Fruit fly (Drosophila melanogaster): ENCODE results near the gene dj.

Gene dj

dm6 chr3R:7105503-7106164 lies 46.5 kb downstream of the dj start:
- TF ChIP-seq CG17385 (GFP tag; optimal IDR thresholded peaks at IDR 0.05) (no peak), wor (GFP tag; IDR thresholded peaks at IDR 0.05) (no peak), hth (optimal IDR thresholded peaks at IDR 0.05) (peak; percentile 62), BEAF-32 (GFP tag; optimal IDR thresholded peaks at IDR 0.05) (no peak), pros (GFP tag; optimal IDR thresholded peaks at IDR 0.05) (peak; percentile 90), Ets65A (GFP tag) (peak; percentile 14), Doc2 (GFP tag; IDR thresholded peaks at IDR 0.05) (no peak), Atf-2 (GFP tag; optimal IDR thresholded peaks at IDR 0.05) (no peak), hb (GFP tag; IDR thresholded peaks at IDR 0.05; ENCODE audit: partially characterized antibody) (no peak), CG10654 (GFP tag; optimal IDR thresholded peaks at IDR 0.05) (no peak), mld (GFP tag; IDR thresholded peaks at IDR 0.05; ENCODE audit: partially characterized antibody) (no peak), CG8944 (GFP tag; optimal IDR thresholded peaks at IDR 0.05) (no peak), lola (GFP tag; optimal IDR thresholded peaks at IDR 0.05) (no peak), CG13894 (tag; optimal IDR thresholded peaks at IDR 0.05) (no peak), Fer2 (tag; optimal IDR thresholded peaks at IDR 0.05) (no peak), odd (GFP tag; optimal IDR thresholded peaks at IDR 0.05) (no peak), CG15269 (tag; optimal IDR thresholded peaks at IDR 0.05) (no peak), Lpt (GFP tag; optimal IDR thresholded peaks at IDR 0.05) (no peak), CG30431 (GFP tag; optimal IDR thresholded peaks at IDR 0.05) (no peak), h (optimal IDR thresholded peaks at IDR 0.05) (no peak), grn (GFP tag; optimal IDR thresholded peaks at IDR 0.05) (no peak), CG1792 (GFP tag; optimal IDR thresholded peaks at IDR 0.05) (no peak), insv (GFP tag; optimal IDR thresholded peaks at IDR 0.05) (peak in 1 of 2 experiments; percentile 76), CoRest (tag; optimal IDR thresholded peaks at IDR 0.05) (no peak), Hr3 (GFP tag; optimal IDR thresholded peaks at IDR 0.05) (no peak), pita (GFP tag; optimal IDR thresholded peaks at IDR 0.05) (no peak), kay (GFP tag; optimal IDR thresholded peaks at IDR 0.05) (no peak), ap (GFP tag; IDR thresholded peaks at IDR 0.05) (no peak), ase (GFP tag; IDR thresholded peaks at IDR 0.05) (no peak), CG9727 (GFP tag; optimal IDR thresholded peaks at IDR 0.05) (no peak), zen2 (GFP tag; IDR thresholded peaks at IDR 0.05; ENCODE audit: partially characterized antibody) (no peak), CG9215 (GFP tag; IDR thresholded peaks at IDR 0.05) (no peak), sens (GFP tag) (peak; percentile 70), gt (GFP tag; IDR thresholded peaks at IDR 0.05) (no peak), vnd (GFP tag; IDR thresholded peaks at IDR 0.05; ENCODE audit: partially characterized antibody) (no peak), MTF-1 (GFP tag; optimal IDR thresholded peaks at IDR 0.05; ENCODE audit: borderline replicate concordance) (no peak), CG10543 (GFP tag; optimal IDR thresholded peaks at IDR 0.05) (no peak), Myb (GFP tag; optimal IDR thresholded peaks at IDR 0.05) (no peak), ac (GFP tag; optimal IDR thresholded peaks at IDR 0.05) (peak; percentile 84), bsh (GFP tag; optimal IDR thresholded peaks at IDR 0.05) (no peak), tna (GFP tag; IDR thresholded peaks at IDR 0.05; ENCODE audit: partially characterized antibody) (no peak), Vsx1 (GFP tag; optimal IDR thresholded peaks at IDR 0.05) (no peak), Bgb (GFP tag; IDR thresholded peaks at IDR 0.05; ENCODE audit: partially characterized antibody) (no peak), CG4360 (GFP tag; IDR thresholded peaks at IDR 0.05) (0 out of 2 replicates have a peak, but pooled peaks have one; percentile 22), Atf3 (GFP tag; optimal IDR thresholded peaks at IDR 0.05) (no peak), Med (GFP tag) (peak; percentile 9), zfh1 (GFP tag; IDR thresholded peaks at IDR 0.05) (no peak), CG6791 (GFP tag; IDR thresholded peaks at IDR 0.05; ENCODE audit: partially characterized antibody) (no peak), sna (GFP tag; IDR thresholded peaks at IDR 0.05; ENCODE audit: partially characterized antibody) (no peak), run (tag; optimal IDR thresholded peaks at IDR 0.05) (no peak)
